Worm (Caenorhabditis elegans): ENCODE data around the gene spp-10.

The spp-10 gene

DNA sequence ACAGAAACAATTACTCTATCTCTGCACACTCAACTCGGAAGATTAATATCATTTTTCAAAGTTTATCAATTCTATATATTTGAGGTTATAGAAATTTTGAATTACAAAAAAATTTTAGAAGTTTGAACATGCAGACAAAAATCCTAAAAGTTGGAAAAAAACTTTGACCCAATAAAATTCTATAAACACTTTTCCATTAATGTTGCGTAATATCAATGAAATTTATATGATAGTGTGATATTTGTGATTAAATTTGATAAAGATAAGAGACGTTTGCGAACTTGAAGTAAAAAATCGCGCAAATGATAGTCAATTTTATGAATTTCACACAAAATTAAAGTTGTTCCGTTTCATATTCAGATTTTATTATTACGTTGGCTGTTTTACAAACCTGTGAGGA, 22.9 kb upstream of the spp-10 start:
- peak; percentile 75 for TF ChIP-seq elt-2 (tag; optimal IDR thresholded peaks at IDR 0.05)
- TF ChIP-seq nhr-28 (tag; optimal IDR thresholded peaks at IDR 0.05): no peak
- TF ChIP-seq pqm-1 (tag; optimal IDR thresholded peaks at IDR 0.05): peak; percentile 35
- TF ChIP-seq mml-1 (tag; optimal IDR thresholded peaks at IDR 0.05): no peak

- TF ChIP-seq elt-2 (tag; optimal IDR thresholded peaks at IDR 0.05) (no peak), nhr-43 (tag; optimal IDR thresholded peaks at IDR 0.05; ENCODE audit: poor library complexity, severe bottlenecking) (no peak), tbx-2 (tag; optimal IDR thresholded peaks at IDR 0.05) (no peak), nhr-67 (tag; optimal IDR thresholded peaks at IDR 0.05) (no peak), elt-3 (tag; optimal IDR thresholded peaks at IDR 0.05) (no peak), zag-1 (tag; optimal IDR thresholded peaks at IDR 0.05) (no peak), ceh-16 (tag; optimal IDR thresholded peaks at IDR 0.05) (no peak), ceh-28 (tag; optimal IDR thresholded peaks at IDR 0.05) (no peak), fkh-2 (tag; optimal IDR thresholded peaks at IDR 0.05) (no peak), nhr-28 (tag; optimal IDR thresholded peaks at IDR 0.05) (no peak), lin-39 (tag; optimal IDR thresholded peaks at IDR 0.05) (no peak), nhr-237 (tag; optimal IDR thresholded peaks at IDR 0.05) (no peak), nhr-12 (tag; optimal IDR thresholded peaks at IDR 0.05) (no peak)
Observed at ce11 chrIV:8456899-8457298, 20.1 kb upstream of the spp-10 start, which contains the start of gene syx-4. TSS of gene syx-4 (plus strand) at chrIV:8457280.

ce11 chrIV:8460208-8460607, 16.8 kb upstream of the spp-10 start, which contains the start of gene ant-1.4:
TSS of gene ant-1.4 (minus strand) at chrIV:8460308.
- TF ChIP-seq ztf-4 (tag; optimal IDR thresholded peaks at IDR 0.05): no peak
- no peak for TF ChIP-seq nhr-43 (tag; optimal IDR thresholded peaks at IDR 0.05; ENCODE audit: poor library complexity, severe bottlenecking)
- no peak for TF ChIP-seq lsy-12 (tag; optimal IDR thresholded peaks at IDR 0.05)
- TF ChIP-seq lin-39 (tag; optimal IDR thresholded peaks at IDR 0.05): no peak
- TF ChIP-seq nhr-25 (tag; optimal IDR thresholded peaks at IDR 0.05): no peak
- no peak for TF ChIP-seq skn-1 (tag; optimal IDR thresholded peaks at IDR 0.05)

DNA sequence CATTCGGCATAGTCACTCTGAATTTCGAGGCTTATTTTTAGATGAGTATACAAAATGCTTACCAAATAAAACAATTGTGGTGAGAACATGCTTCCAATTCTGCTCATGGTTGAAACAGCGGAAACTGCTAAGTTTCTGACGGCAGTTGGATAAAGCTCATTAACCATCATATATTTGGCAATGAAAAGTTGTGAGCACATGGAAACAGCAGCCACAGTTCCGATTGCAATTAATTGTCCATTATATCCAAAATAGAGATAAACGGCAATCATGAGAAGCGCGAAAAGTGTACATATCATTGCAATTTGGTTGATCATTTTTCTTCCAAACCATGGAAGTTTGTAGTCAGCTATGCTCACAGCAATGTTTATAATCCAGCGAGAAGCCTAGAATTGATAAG, 15.8 kb upstream of the spp-10 start:
- TF ChIP-seq ama-1 (optimal IDR thresholded peaks at IDR 0.05) (no peak), nhr-11 (tag; optimal IDR thresholded peaks at IDR 0.05) (no peak), elt-3 (tag; optimal IDR thresholded peaks at IDR 0.05) (no peak), nhr-12 (tag; optimal IDR thresholded peaks at IDR 0.05) (no peak), mdl-1 (tag; optimal IDR thresholded peaks at IDR 0.05) (no peak)

ce11 chrIV:8462376-8462775, 14.6 kb upstream of the spp-10 start:
- no peak for TF ChIP-seq lin-15B (tag; optimal IDR thresholded peaks at IDR 0.05)
- TF ChIP-seq unc-62 (GFP tag; optimal IDR thresholded peaks at IDR 0.05): no peak
- no peak for TF ChIP-seq snpc-4 (tag; optimal IDR thresholded peaks at IDR 0.05)
- TF ChIP-seq tbx-2 (tag; optimal IDR thresholded peaks at IDR 0.05): no peak
- no peak for TF ChIP-seq elt-3 (tag; optimal IDR thresholded peaks at IDR 0.05)
- no peak for TF ChIP-seq lin-39 (tag; optimal IDR thresholded peaks at IDR 0.05)
- no peak for TF ChIP-seq ceh-9 (tag; optimal IDR thresholded peaks at IDR 0.05)
- no peak for TF ChIP-seq jun-1 (tag; optimal IDR thresholded peaks at IDR 0.05)
- no peak for TF ChIP-seq mdl-1 (tag; optimal IDR thresholded peaks at IDR 0.05)

- TF ChIP-seq sea-2 (GFP tag; optimal IDR thresholded peaks at IDR 0.05) (no peak), mdl-1 (tag; optimal IDR thresholded peaks at IDR 0.05) (peak; percentile 37), jun-1 (tag; optimal IDR thresholded peaks at IDR 0.05) (no peak), unc-62 (GFP tag; optimal IDR thresholded peaks at IDR 0.05) (peak; percentile 80), nhr-25 (tag; optimal IDR thresholded peaks at IDR 0.05) (peak; percentile 64), nhr-43 (tag; optimal IDR thresholded peaks at IDR 0.05; ENCODE audit: poor library complexity, severe bottlenecking) (peak; percentile 11), egl-27 (tag; optimal IDR thresholded peaks at IDR 0.05) (peak; percentile 41), nhr-23 (tag; optimal IDR thresholded peaks at IDR 0.05) (peak; percentile 70)
Observed at ce11 chrIV:8463069-8463468, 13.9 kb upstream of the spp-10 start.

- TF ChIP-seq ztf-4 (tag; optimal IDR thresholded peaks at IDR 0.05): no peak
- no peak for TF ChIP-seq lin-15B (tag; optimal IDR thresholded peaks at IDR 0.05)
- TF ChIP-seq ceh-82 (tag; optimal IDR thresholded peaks at IDR 0.05): no peak
- no peak for TF ChIP-seq zag-1 (tag; optimal IDR thresholded peaks at IDR 0.05)
- TF ChIP-seq egl-27 (tag; optimal IDR thresholded peaks at IDR 0.05): no peak
- no peak for TF ChIP-seq unc-39 (tag; optimal IDR thresholded peaks at IDR 0.05)
- TF ChIP-seq nhr-76 (tag; optimal IDR thresholded peaks at IDR 0.05): no peak
- no peak for TF ChIP-seq aly-2 (tag; optimal IDR thresholded peaks at IDR 0.05)
- no peak for TF ChIP-seq sea-2 (GFP tag; optimal IDR thresholded peaks at IDR 0.05)
- TF ChIP-seq elt-1 (tag; optimal IDR thresholded peaks at IDR 0.05): no peak
- no peak for TF ChIP-seq unc-62 (GFP tag; optimal IDR thresholded peaks at IDR 0.05)
- TF ChIP-seq nfya-1 (tag; optimal IDR thresholded peaks at IDR 0.05; ENCODE audit: insufficient read depth): no peak
- TF ChIP-seq pqm-1 (tag; optimal IDR thresholded peaks at IDR 0.05): no peak
- TF ChIP-seq skn-1 (tag; optimal IDR thresholded peaks at IDR 0.05): no peak
Observed at ce11 chrIV:8463716-8464115, 13.3 kb upstream of the spp-10 start, which contains the start of gene str-176. TSS of gene str-176 (minus strand) at chrIV:8463816.
